Worm (Caenorhabditis elegans) whole organism, L4 larva: ENCODE measurements around the gene acs-19.
A peak's percentile ranks its signal among the peaks of the same experiment; 100 is the strongest.

ENCODE experiments used
- F26F4.8 ChIP-seq: fragments of 200-800 bp; sonication (Bioruptor generic); conservative IDR thresholded peaks from 2 replicates; pipeline ENCODE4 v1.3.6; 2022; ENCODE audit warnings: missing genetic modification characterization, missing compliant biosample characterization
- T20F7.1 ChIP-seq: fragments of 200-800 bp; sonication (Bioruptor generic); optimal IDR thresholded peaks from 2 replicates; lab custom pipeline; 2018; ENCODE audit warnings: mild to moderate bottlenecking, missing genetic modification characterization, missing compliant biosample characterization
- T26A8.4 ChIP-seq: fragments of 200-800 bp; sonication (Bioruptor generic); IDR thresholded peaks from 2 replicates; pipeline ENCODE4 v1.3.6; 2022; ENCODE audit warnings: missing genetic modification characterization, missing compliant biosample characterization
- Y5F2A.4 ChIP-seq: fragments of 200-800 bp; sonication (Bioruptor generic); optimal IDR thresholded peaks from 2 replicates; lab custom pipeline; 2018; ENCODE audit warnings: mild to moderate bottlenecking, missing genetic modification characterization, missing compliant biosample characterization
- aha-1 ChIP-seq: fragments of 150-350 bp; peaks from one replicate; lab custom pipeline; 2014; ENCODE audit warnings: missing biosample characterization, missing genetic modification characterization
- ama-1 ChIP-seq: fragments of 150-350 bp; optimal IDR thresholded peaks from 2 replicates; lab custom pipeline; 2014; ENCODE audit warnings: inconsistent platforms, mixed read lengths
- arid-1 ChIP-seq: fragments of 200-800 bp; sonication (Bioruptor generic); conservative IDR thresholded peaks from 2 replicates; pipeline ENCODE4 v1.3.6; 2022; ENCODE audit warnings: missing genetic modification reagents, missing genetic modification characterization, missing compliant biosample characterization
- ceh-28 ChIP-seq: fragments of 150-350 bp; optimal IDR thresholded peaks from 2 replicates; lab custom pipeline; 2014; ENCODE audit warnings: missing biosample characterization, missing genetic modification reagents, missing genetic modification characterization
- ceh-32 ChIP-seq: sonication (generic microtip); optimal IDR thresholded peaks from 2 replicates; lab custom pipeline; 2016; ENCODE audit warnings: mild to moderate bottlenecking, missing genetic modification characterization, missing compliant biosample characterization; ENCODE audit not compliant: poor library complexity
- ceh-44 ChIP-seq: fragments of 200-800 bp; sonication (Bioruptor generic); IDR thresholded peaks from 2 replicates; pipeline ENCODE4 v1.3.6; 2022; ENCODE audit warnings: missing genetic modification reagents, missing genetic modification characterization, missing compliant biosample characterization
- ceh-82 ChIP-seq: sonication (generic microtip); optimal IDR thresholded peaks from 2 replicates; lab custom pipeline; 2017; ENCODE audit warnings: missing biosample characterization, missing genetic modification characterization
- ctbp-1 ChIP-seq: fragments of 200-800 bp; sonication (Bioruptor generic); IDR thresholded peaks from 2 replicates; pipeline ENCODE4 v1.3.6; 2022; ENCODE audit warnings: missing genetic modification reagents, missing genetic modification characterization, missing compliant biosample characterization
- daf-16 ChIP-seq, 3 experiments: sonication (generic microtip); optimal IDR thresholded peaks; 2 replicates each; lab custom pipeline; 2016 to 2017; ENCODE audit warnings: missing genetic modification characterization in 3 of 3, missing genetic modification reagents in 3 of 3, mild to moderate bottlenecking in 2 of 3, missing compliant biosample characterization in 2 of 3, missing biosample characterization in 1 of 3, moderate library complexity in 1 of 3
- daf-19 ChIP-seq: fragments of 200-800 bp; sonication (Bioruptor generic); conservative IDR thresholded peaks from 2 replicates; pipeline ENCODE4 v1.3.6; 2022; ENCODE audit warnings: missing genetic modification characterization, missing compliant biosample characterization
- daf-8 ChIP-seq: fragments of 200-800 bp; sonication (Bioruptor generic); IDR thresholded peaks from 2 replicates; pipeline ENCODE4 v1.3.6; 2022; ENCODE audit warnings: missing genetic modification characterization, missing compliant biosample characterization
- dmd-6 ChIP-seq: fragments of 200-800 bp; sonication (Bioruptor generic); IDR thresholded peaks from 2 replicates; pipeline ENCODE4 v1.3.6; 2022; ENCODE audit warnings: missing genetic modification reagents, missing genetic modification characterization, missing compliant biosample characterization
- dmd-8 ChIP-seq: fragments of 200-800 bp; sonication (Bioruptor generic); IDR thresholded peaks from 2 replicates; pipeline ENCODE4 v1.3.6; 2022; ENCODE audit warnings: missing genetic modification characterization, missing compliant biosample characterization
- dmd-9 ChIP-seq: fragments of 200-800 bp; sonication (Bioruptor generic); IDR thresholded peaks from 2 replicates; pipeline ENCODE4 v1.3.6; 2022; ENCODE audit warnings: missing genetic modification reagents, missing genetic modification characterization, missing compliant biosample characterization
- dpl-1 ChIP-seq: fragments of 150-350 bp; optimal IDR thresholded peaks from 2 replicates; lab custom pipeline; 2014; ENCODE audit warnings: missing biosample characterization, missing genetic modification reagents, missing genetic modification characterization
- dve-1 ChIP-seq: sonication (generic microtip); optimal IDR thresholded peaks from 2 replicates; lab custom pipeline; 2017; ENCODE audit warnings: antibody characterized with exemption, mild to moderate bottlenecking, missing genetic modification characterization, missing compliant biosample characterization; ENCODE audit not compliant: insufficient read depth
- egl-27 ChIP-seq: sonication (generic microtip); optimal IDR thresholded peaks from 3 replicates; lab custom pipeline; 2017; ENCODE audit warnings: missing biosample characterization, missing genetic modification reagents, missing genetic modification characterization
- fkh-10 ChIP-seq: fragments of 150-350 bp; optimal IDR thresholded peaks from 2 replicates; lab custom pipeline; 2014; ENCODE audit warnings: missing biosample characterization, missing genetic modification reagents, missing genetic modification characterization
- hif-1 ChIP-seq, 2 experiments: sonication (generic microtip); optimal IDR thresholded peaks; 2 replicates each; lab custom pipeline; 2016 to 2017; ENCODE audit warnings: missing compliant biosample characterization in 2 of 2, missing genetic modification characterization in 2 of 2, missing genetic modification reagents in 2 of 2, missing genotype in 2 of 2, mild to moderate bottlenecking in 1 of 2
- hlh-11 ChIP-seq: fragments of 200-800 bp; sonication (Bioruptor generic); optimal IDR thresholded peaks from 2 replicates; lab custom pipeline; 2018; ENCODE audit warnings: mild to moderate bottlenecking, missing genetic modification characterization, missing compliant biosample characterization
- hmg-1.1 ChIP-seq: fragments of 200-800 bp; sonication (Bioruptor generic); IDR thresholded peaks from 2 replicates; pipeline ENCODE4 v1.3.6; 2022; ENCODE audit warnings: missing genetic modification reagents, missing genetic modification characterization, missing compliant biosample characterization
- jun-1 ChIP-seq: fragments of 150-350 bp; optimal IDR thresholded peaks from 2 replicates; lab custom pipeline; 2014; ENCODE audit warnings: missing biosample characterization, missing genetic modification reagents, missing genetic modification characterization
- lin-15B ChIP-seq: fragments of 150-350 bp; sonication (generic microtip); optimal IDR thresholded peaks from 3 replicates; lab custom pipeline; 2014; ENCODE audit warnings: missing biosample characterization, missing genetic modification characterization
- lin-38 ChIP-seq: fragments of 200-800 bp; sonication (Bioruptor generic); IDR thresholded peaks from 2 replicates; pipeline ENCODE4 v1.3.6; 2022; ENCODE audit warnings: missing genetic modification reagents, missing genetic modification characterization, missing compliant biosample characterization
- lin-39 ChIP-seq: fragments of 150-350 bp; optimal IDR thresholded peaks from 2 replicates; lab custom pipeline; 2014; ENCODE audit warnings: missing biosample characterization, missing genetic modification reagents, missing genetic modification characterization
- madf-5 ChIP-seq, 2 experiments: fragments of 200-800 bp; sonication (Bioruptor generic); IDR thresholded peaks; 2 replicates each; pipeline ENCODE4 v1.3.6; 2022; ENCODE audit warnings: missing compliant biosample characterization in 2 of 2, missing genetic modification characterization in 2 of 2
- mdt-29 ChIP-seq: fragments of 200-800 bp; sonication (Bioruptor generic); IDR thresholded peaks from 2 replicates; pipeline ENCODE4 v1.3.6; 2022; ENCODE audit warnings: missing genetic modification reagents, missing genetic modification characterization, missing compliant biosample characterization
- mes-2 ChIP-seq: sonication (generic microtip); optimal IDR thresholded peaks from 2 replicates; lab custom pipeline; 2016; ENCODE audit warnings: missing genotype, mild to moderate bottlenecking, missing genetic modification characterization, missing compliant biosample characterization; ENCODE audit not compliant: poor library complexity, severe bottlenecking
- nhr-102 ChIP-seq: sonication (generic microtip); optimal IDR thresholded peaks from 2 replicates; lab custom pipeline; 2016; ENCODE audit warnings: mild to moderate bottlenecking, missing genetic modification characterization, moderate library complexity, missing compliant biosample characterization
- nhr-25 ChIP-seq: sonication (generic microtip); optimal IDR thresholded peaks from 2 replicates; lab custom pipeline; 2017; ENCODE audit warnings: missing genetic modification characterization, mild to moderate bottlenecking, missing compliant biosample characterization, antibody characterized with exemption, moderate library complexity, borderline replicate concordance; ENCODE audit not compliant: insufficient read depth
- nhr-42 ChIP-seq: fragments of 200-800 bp; sonication (Bioruptor generic); IDR thresholded peaks from 2 replicates; pipeline ENCODE4 v1.3.6; 2022; ENCODE audit warnings: missing genetic modification characterization, missing compliant biosample characterization
- nhr-6 ChIP-seq: fragments of 150-350 bp; optimal IDR thresholded peaks from 2 replicates; lab custom pipeline; 2014; ENCODE audit warnings: missing biosample characterization, missing genetic modification characterization
- nhr-76 ChIP-seq: fragments of 150-350 bp; optimal IDR thresholded peaks from 2 replicates; lab custom pipeline; 2014; ENCODE audit warnings: missing biosample characterization, missing genetic modification characterization
- nhr-77 ChIP-seq: fragments of 150-350 bp; optimal IDR thresholded peaks from 2 replicates; lab custom pipeline; 2014; ENCODE audit warnings: missing biosample characterization, missing genetic modification characterization
- php-3 ChIP-seq: fragments of 200-800 bp; sonication (Bioruptor generic); IDR thresholded peaks from 2 replicates; pipeline ENCODE4 v1.3.6; 2022; ENCODE audit warnings: missing genetic modification reagents, missing genetic modification characterization, missing compliant biosample characterization
- pqm-1 ChIP-seq: sonication (generic microtip); optimal IDR thresholded peaks from 2 replicates; lab custom pipeline; 2017; ENCODE audit warnings: missing biosample characterization, missing genetic modification characterization
- sdz-12 ChIP-seq: fragments of 200-800 bp; sonication (Bioruptor generic); optimal IDR thresholded peaks from 2 replicates; lab custom pipeline; 2018; ENCODE audit warnings: mild to moderate bottlenecking, missing genetic modification characterization, missing compliant biosample characterization
- set-16 ChIP-seq: fragments of 200-800 bp; sonication (Bioruptor generic); IDR thresholded peaks from 2 replicates; pipeline ENCODE4 v1.3.6; 2022; ENCODE audit warnings: missing genetic modification reagents, missing genetic modification characterization, missing compliant biosample characterization
- skn-1 ChIP-seq: fragments of 150-350 bp; optimal IDR thresholded peaks from 2 replicates; lab custom pipeline; 2014; ENCODE audit warnings: missing biosample characterization, missing genetic modification characterization
- spr-1 ChIP-seq: sonication (generic microtip); optimal IDR thresholded peaks from 2 replicates; lab custom pipeline; 2016; ENCODE audit warnings: mild to moderate bottlenecking, missing genetic modification characterization, missing compliant biosample characterization
- tag-97 ChIP-seq: fragments of 200-800 bp; sonication (Bioruptor generic); IDR thresholded peaks from 2 replicates; pipeline ENCODE4 v1.3.6; 2022; ENCODE audit warnings: missing genetic modification characterization, missing compliant biosample characterization
- tra-1 ChIP-seq: fragments of 200-800 bp; sonication (Bioruptor generic); IDR thresholded peaks from 2 replicates; pipeline ENCODE4 v1.3.6; 2022; ENCODE audit warnings: missing genetic modification reagents, missing genetic modification characterization, missing compliant biosample characterization
- unc-39 ChIP-seq: sonication (generic microtip); optimal IDR thresholded peaks from 2 replicates; lab custom pipeline; 2017; ENCODE audit warnings: missing biosample characterization, missing genetic modification characterization
- vab-7 ChIP-seq: fragments of 200-800 bp; sonication (Bioruptor generic); IDR thresholded peaks from 2 replicates; pipeline ENCODE4 v1.3.6; 2022; ENCODE audit warnings: missing genetic modification reagents, missing genetic modification characterization, missing compliant biosample characterization
- zfp-3 ChIP-seq: fragments of 200-800 bp; sonication (Bioruptor generic); conservative IDR thresholded peaks from 2 replicates; pipeline ENCODE4 v1.3.6; 2022; ENCODE audit warnings: missing genetic modification reagents, missing genetic modification characterization, missing compliant biosample characterization
- ztf-7 ChIP-seq: fragments of 150-350 bp; optimal IDR thresholded peaks from 2 replicates; lab custom pipeline; 2014; ENCODE audit warnings: missing biosample characterization, missing genetic modification characterization

acs-19 gene

ce11 chrIII:3867378-3867904, 3.2 kb downstream of the acs-19 start, which contains the start of gene rpl-3 (continued):
- TF ChIP-seq spr-1 (peak; percentile 99), nhr-77 (tag; lab: Kevin White, UChicago) (peak; percentile 100), dmd-9 (GFP tag; lab: Robert Waterston, UW) (peak; percentile 99), hif-1 (tag; optimal IDR thresholded peaks at IDR 0.05; lab: Kevin White, UChicago) (peak; percentile 96 to 99), php-3 (GFP tag; lab: Robert Waterston, UW) (peak; percentile 100), dpl-1 (GFP tag; lab: Kevin White, UChicago) (peak; percentile 100), daf-16 (GFP tag; optimal IDR thresholded peaks at IDR 0.05; lab: Kevin White, UChicago) (peak; percentile 98 to 99), daf-16 (tag; optimal IDR thresholded peaks at IDR 0.05; lab: Kevin White, UChicago) (peak; percentile 98), ceh-28 (tag; lab: Kevin White, UChicago) (peak; percentile 92), ceh-44 (GFP tag; lab: Robert Waterston, UW) (peak; percentile 99), Y5F2A.4 (GFP tag; lab: Kevin White, UChicago) (peak; percentile 98), jun-1 (tag; lab: Kevin White, UChicago) (peak; percentile 99), ztf-7 (tag; lab: Kevin White, UChicago) (peak; percentile 97), aha-1 (tag; lab: Kevin White, UChicago) (peak; percentile 100), hlh-11 (tag; lab: Kevin White, UChicago) (peak; percentile 100), egl-27 (tag; lab: Kevin White, UChicago) (no peak), zfp-3 (GFP tag; lab: Robert Waterston, UW) (peak; percentile 100), dmd-6 (GFP tag; lab: Robert Waterston, UW) (peak; percentile 100), nhr-42 (peak; percentile 100), nhr-6 (peak; percentile 100), lin-15B (tag; lab: Kevin White, UChicago) (peak; percentile 99), T26A8.4 (GFP tag; lab: Robert Waterston, UW) (peak; percentile 100), nhr-25 (peak; percentile 99), lin-39 (tag; lab: Kevin White, UChicago) (peak; percentile 95), skn-1 (tag; lab: Kevin White, UChicago) (peak; percentile 100), tag-97 (GFP tag; lab: Robert Waterston, UW) (peak; percentile 99), mdt-29 (GFP tag; lab: Robert Waterston, UW) (peak; percentile 99), pqm-1 (tag; lab: Kevin White, UChicago) (peak; percentile 100), ama-1 (peak; percentile 88), vab-7 (peak; percentile 100), daf-19 (GFP tag; lab: Robert Waterston, UW) (peak; percentile 100), T20F7.1 (GFP tag; lab: Kevin White, UChicago) (peak; percentile 99), F26F4.8 (peak; percentile 83), nhr-76 (peak; percentile 92), daf-8 (GFP tag; lab: Robert Waterston, UW) (peak; percentile 94), nhr-102 (peak; percentile 100), sdz-12 (GFP tag; lab: Kevin White, UChicago) (peak; percentile 100), dmd-8 (peak; percentile 98), set-16 (GFP tag; lab: Robert Waterston, UW) (peak; percentile 88), dve-1 (tag; lab: Kevin White, UChicago) (peak; percentile 100), mes-2 (tag; lab: Kevin White, UChicago) (peak; percentile 100), arid-1 (GFP tag; lab: Robert Waterston, UW) (peak; percentile 99), ceh-32 (tag; lab: Kevin White, UChicago) (peak; percentile 94), tra-1 (GFP tag; lab: Robert Waterston, UW) (peak; percentile 100), ctbp-1 (GFP tag; lab: Robert Waterston, UW) (peak; percentile 100), lin-38 (GFP tag; lab: Robert Waterston, UW) (peak; percentile 100), fkh-10 (GFP tag; lab: Kevin White, UChicago) (peak; percentile 100), madf-5 (GFP tag; IDR thresholded peaks at IDR 0.05; lab: Robert Waterston, UW) (peak; percentile 100), unc-39 (tag; lab: Kevin White, UChicago) (peak; percentile 60), ceh-82 (peak; percentile 94), hmg-1.1 (GFP tag; lab: Robert Waterston, UW) (peak; percentile 100)
